Fruit fly (Drosophila melanogaster) whole organism, embryonic: Measurements from ENCODE around the gene hob.

Experiments used
- ATbp ChIP-seq: fragments of 200-800 bp; sonication (Bioruptor generic); optimal IDR thresholded peaks from 2 replicates; lab custom pipeline; 2017; ENCODE audit warnings: missing biosample characterization, mild to moderate bottlenecking, missing genetic modification characterization, missing genetic modification reagents
- Atf6 ChIP-seq: fragments of 200-800 bp; sonication (Bioruptor generic); IDR thresholded peaks from 2 replicates; pipeline ENCODE4 v1.3.6; 2022; ENCODE audit warnings: missing biosample characterization, missing genetic modification characterization
- CG1024 ChIP-seq: fragments of 200-800 bp; sonication (Bioruptor generic); IDR thresholded peaks from 2 replicates; pipeline ENCODE4 v1.3.6; 2022; ENCODE audit warnings: missing biosample characterization, missing genetic modification characterization
- CG11560 ChIP-seq: fragments of 200-800 bp; sonication (Bioruptor generic); IDR thresholded peaks from 3 replicates; pipeline ENCODE4 v1.3.6; 2022; ENCODE audit warnings: missing biosample characterization, missing genetic modification characterization
- CG11696 ChIP-seq: fragments of 200-800 bp; sonication (Bioruptor generic); IDR thresholded peaks from 2 replicates; pipeline ENCODE4 v1.3.6; 2022; ENCODE audit warnings: missing biosample characterization, missing genetic modification characterization
- CG12071 ChIP-seq: fragments of 200-800 bp; sonication (Bioruptor generic); optimal IDR thresholded peaks from 3 replicates; lab custom pipeline; 2018; ENCODE audit warnings: missing biosample characterization, mild to moderate bottlenecking, missing genetic modification characterization
- CG14014 ChIP-seq: fragments of 200-800 bp; sonication (Bioruptor generic); IDR thresholded peaks from 2 replicates; pipeline ENCODE4 v1.3.6; 2022; ENCODE audit warnings: missing biosample characterization, missing genetic modification characterization
- CG18764 ChIP-seq: fragments of 200-800 bp; sonication (Bioruptor generic); optimal IDR thresholded peaks from 3 replicates; lab custom pipeline; 2016; ENCODE audit warnings: missing biosample characterization, missing genetic modification characterization
- CG2875 ChIP-seq: fragments of 200-800 bp; sonication (Bioruptor generic); optimal IDR thresholded peaks from 2 replicates; lab custom pipeline; 2017; ENCODE audit warnings: missing biosample characterization, mild to moderate bottlenecking, missing genetic modification characterization, missing genetic modification reagents
- CG34224 ChIP-seq: fragments of 200-800 bp; sonication (Bioruptor generic); IDR thresholded peaks from 3 replicates; pipeline ENCODE4 v1.3.6; 2022; ENCODE audit warnings: missing biosample characterization, missing genetic modification characterization; ENCODE audit not compliant: partially characterized antibody
- CG4328 ChIP-seq: fragments of 200-800 bp; sonication (Bioruptor generic); optimal IDR thresholded peaks from 3 replicates; lab custom pipeline; 2017; ENCODE audit warnings: missing biosample characterization, missing genetic modification reagents, missing genetic modification characterization
- CG4404 ChIP-seq: fragments of 200-800 bp; sonication (Bioruptor generic); IDR thresholded peaks from 2 replicates; pipeline ENCODE4 v1.3.6; 2022; ENCODE audit warnings: missing biosample characterization, missing genetic modification characterization
- CG6272 ChIP-seq: fragments of 200-800 bp; sonication (Bioruptor generic); IDR thresholded peaks from 2 replicates; pipeline ENCODE4 v1.3.6; 2022; ENCODE audit warnings: missing biosample characterization, missing genetic modification characterization
- CG8359 ChIP-seq: fragments of 200-800 bp; sonication (Bioruptor generic); optimal IDR thresholded peaks from 2 replicates; lab custom pipeline; 2017; ENCODE audit warnings: missing biosample characterization, mild to moderate bottlenecking, missing genetic modification characterization, borderline replicate concordance
- CG9215 ChIP-seq: fragments of 200-800 bp; sonication (Bioruptor generic); IDR thresholded peaks from 2 replicates; pipeline ENCODE4 v1.3.6; 2022; ENCODE audit warnings: missing biosample characterization, missing genetic modification characterization
- CG9437 ChIP-seq: fragments of 200-800 bp; sonication (Bioruptor generic); optimal IDR thresholded peaks from 2 replicates; lab custom pipeline; 2018; ENCODE audit warnings: missing biosample characterization, mild to moderate bottlenecking, missing genetic modification characterization
- D ChIP-seq, 2 experiments: fragments of 200-800 bp in 1 of 2; fragments of >200 bp in 1 of 2; sonication (Bioruptor generic) in 1 of 2; optimal IDR thresholded peaks; 2 replicates in 1 of 2; 3 replicates in 1 of 2; lab custom pipeline; 2017; ENCODE audit warnings: mild to moderate bottlenecking in 1 of 2, missing biosample characterization in 1 of 2, missing genetic modification characterization in 1 of 2, missing genetic modification reagents in 1 of 2
- Dbx ChIP-seq: fragments of 200-800 bp; sonication (Bioruptor generic); IDR thresholded peaks from 3 replicates; pipeline ENCODE4 v1.3.6; 2022; ENCODE audit warnings: missing biosample characterization, missing genetic modification characterization
- Fer1 ChIP-seq: fragments of 200-800 bp; sonication (Bioruptor generic); optimal IDR thresholded peaks from 2 replicates; lab custom pipeline; 2017; ENCODE audit warnings: missing biosample characterization, mild to moderate bottlenecking, missing genetic modification characterization
- Lhr ChIP-seq: fragments of 200-800 bp; sonication (Bioruptor generic); optimal IDR thresholded peaks from 3 replicates; lab custom pipeline; 2017; ENCODE audit warnings: mild to moderate bottlenecking, missing biosample characterization, missing genetic modification reagents, missing genetic modification characterization
- MTF-1 ChIP-seq: fragments of 200-800 bp; sonication (Bioruptor generic); optimal IDR thresholded peaks from 2 replicates; lab custom pipeline; 2018; ENCODE audit warnings: missing biosample characterization, mild to moderate bottlenecking, missing genetic modification characterization, borderline replicate concordance
- Meics ChIP-seq: fragments of 200-800 bp; sonication (Bioruptor generic); optimal IDR thresholded peaks from 2 replicates; lab custom pipeline; 2017; ENCODE audit warnings: missing biosample characterization, mild to moderate bottlenecking, missing genetic modification characterization
- NC2α ChIP-seq: fragments of 200-800 bp; sonication (Bioruptor generic); optimal IDR thresholded peaks from 2 replicates; lab custom pipeline; 2016; ENCODE audit warnings: missing biosample characterization, missing genetic modification characterization
- NFAT ChIP-seq: fragments of 200-800 bp; sonication (Bioruptor generic); IDR thresholded peaks from 2 replicates; pipeline ENCODE4 v1.3.6; 2022; ENCODE audit warnings: missing biosample characterization, missing genetic modification characterization
- Side ChIP-seq: fragments of 200-800 bp; sonication (Bioruptor generic); optimal IDR thresholded peaks from 2 replicates; lab custom pipeline; 2016; ENCODE audit warnings: missing biosample characterization, missing genetic modification characterization
- Sox102F ChIP-seq: fragments of 200-800 bp; sonication (Bioruptor generic); optimal IDR thresholded peaks from 2 replicates; lab custom pipeline; 2018; ENCODE audit warnings: missing biosample characterization, mild to moderate bottlenecking, missing genetic modification characterization, moderate library complexity
- Usf ChIP-seq: fragments of 200-800 bp; sonication (Bioruptor generic); optimal IDR thresholded peaks from 2 replicates; lab custom pipeline; 2017; ENCODE audit warnings: missing genotype, missing biosample characterization, missing genetic modification characterization
- br ChIP-seq: fragments of >200 bp; optimal IDR thresholded peaks from 2 replicates; lab custom pipeline; 2017
- cg ChIP-seq: fragments of 200-800 bp; sonication (Bioruptor generic); optimal IDR thresholded peaks from 3 replicates; lab custom pipeline; 2019; ENCODE audit warnings: missing biosample characterization, mild to moderate bottlenecking, missing genetic modification characterization, moderate library complexity
- danr ChIP-seq: fragments of 200-800 bp; sonication (Bioruptor generic); IDR thresholded peaks from 2 replicates; pipeline ENCODE4 v1.3.6; 2022; ENCODE audit warnings: missing biosample characterization, missing genetic modification characterization
- dysf ChIP-seq: fragments of 200-800 bp; sonication (Bioruptor generic); IDR thresholded peaks from 3 replicates; pipeline ENCODE4 v1.3.6; 2022; ENCODE audit warnings: missing biosample characterization, missing genetic modification characterization
- fd96Cb ChIP-seq: fragments of 200-800 bp; sonication (Bioruptor generic); optimal IDR thresholded peaks from 2 replicates; lab custom pipeline; 2018; ENCODE audit warnings: missing biosample characterization, mild to moderate bottlenecking, missing genetic modification characterization, moderate library complexity
- gcm2 ChIP-seq: fragments of 200-800 bp; sonication (Bioruptor generic); optimal IDR thresholded peaks from 2 replicates; lab custom pipeline; 2016; ENCODE audit warnings: missing biosample characterization, missing genetic modification characterization
- gfzf ChIP-seq: fragments of 200-800 bp; sonication (Bioruptor generic); optimal IDR thresholded peaks from 2 replicates; lab custom pipeline; 2016; ENCODE audit warnings: missing biosample characterization, mild to moderate bottlenecking, missing genetic modification characterization, moderate library complexity
- grn ChIP-seq: fragments of 200-800 bp; sonication (Bioruptor generic); optimal IDR thresholded peaks from 3 replicates; lab custom pipeline; 2017; ENCODE audit warnings: missing biosample characterization, missing genetic modification characterization
- gsb-n ChIP-seq: fragments of 200-800 bp; sonication (Bioruptor generic); optimal IDR thresholded peaks from 3 replicates; lab custom pipeline; 2018; ENCODE audit warnings: missing biosample characterization, mild to moderate bottlenecking, missing genetic modification characterization
- hbn ChIP-seq: fragments of 200-800 bp; sonication (Bioruptor generic); IDR thresholded peaks from 2 replicates; pipeline ENCODE4 v1.3.6; 2022; ENCODE audit warnings: missing biosample characterization, missing genetic modification characterization; ENCODE audit not compliant: partially characterized antibody
- insv ChIP-seq, 2 experiments: fragments of 200-800 bp; sonication (Bioruptor generic); optimal IDR thresholded peaks; 3 replicates each; lab custom pipeline; 2016 to 2018; ENCODE audit warnings: missing biosample characterization in 2 of 2, missing genetic modification characterization in 2 of 2
- org-1 ChIP-seq: fragments of 200-800 bp; sonication (Bioruptor generic); optimal IDR thresholded peaks from 2 replicates; lab custom pipeline; 2017; ENCODE audit warnings: missing biosample characterization, missing genetic modification characterization
- p53 ChIP-seq: fragments of 200-800 bp; sonication (Bioruptor generic); optimal IDR thresholded peaks from 2 replicates; lab custom pipeline; 2016; ENCODE audit warnings: missing biosample characterization, missing genetic modification characterization
- peb ChIP-seq: fragments of 200-800 bp; sonication (Bioruptor generic); IDR thresholded peaks from 2 replicates; pipeline ENCODE4 v1.3.6; 2022; ENCODE audit warnings: missing biosample characterization, missing genetic modification characterization
- pfk ChIP-seq: fragments of 200-800 bp; sonication (Bioruptor generic); optimal IDR thresholded peaks from 2 replicates; lab custom pipeline; 2018; ENCODE audit warnings: missing biosample characterization, mild to moderate bottlenecking, missing genetic modification characterization, moderate library complexity
- repo ChIP-seq: fragments of 200-800 bp; sonication (Bioruptor generic); optimal IDR thresholded peaks from 2 replicates; lab custom pipeline; 2016; ENCODE audit warnings: missing biosample characterization, missing genetic modification characterization
- row ChIP-seq: fragments of 200-800 bp; sonication (Bioruptor generic); IDR thresholded peaks from 3 replicates; pipeline ENCODE4 v1.3.6; 2022; ENCODE audit warnings: missing biosample characterization, missing genetic modification characterization
- sim ChIP-seq: fragments of 200-800 bp; sonication (Bioruptor generic); IDR thresholded peaks from 2 replicates; pipeline ENCODE4 v1.3.6; 2022; ENCODE audit warnings: missing biosample characterization, missing genetic modification characterization
- so ChIP-seq: fragments of 200-800 bp; sonication (Bioruptor generic); IDR thresholded peaks from 3 replicates; pipeline ENCODE4 v1.3.6; 2022; ENCODE audit warnings: missing biosample characterization, missing genetic modification characterization
- tgo ChIP-seq: fragments of 200-800 bp; sonication (Bioruptor generic); IDR thresholded peaks from 3 replicates; pipeline ENCODE4 v1.3.6; 2022; ENCODE audit warnings: missing biosample characterization, missing genetic modification characterization
- unc-4 ChIP-seq: fragments of 200-800 bp; sonication (Bioruptor generic); IDR thresholded peaks from 2 replicates; pipeline ENCODE4 v1.3.6; 2022; ENCODE audit warnings: missing biosample characterization, missing genetic modification characterization; ENCODE audit not compliant: partially characterized antibody
- usp ChIP-seq: fragments of >200 bp; optimal IDR thresholded peaks from 2 replicates; lab custom pipeline; 2017; ENCODE audit warnings: missing biosample characterization, missing genetic modification characterization
- zfh2 ChIP-seq: fragments of 200-800 bp; sonication (Bioruptor generic); optimal IDR thresholded peaks from 2 replicates; lab custom pipeline; 2016; ENCODE audit warnings: missing biosample characterization, missing genetic modification characterization

hob gene

dm6 chr3L:3192912-3193311 is 25.8 kb downstream of the hob start, which contains the start of gene Hsp83 (continued):
- TF ChIP-seq row (GFP tag; lab: Robert Waterston, UW) (peak; percentile 10; the same call in 1 of the 3 replicates), CG14014 (GFP tag; lab: Robert Waterston, UW) (peak; percentile 90), NFAT (GFP tag; lab: Robert Waterston, UW) (peak; percentile 96), so (peak; percentile 95), ATbp (GFP tag; lab: Kevin White, UChicago) (peak; percentile 97), zfh2 (peak; percentile 81), Sox102F (no peak), usp (GFP tag; lab: Kevin White, UChicago) (no peak), unc-4 (peak; percentile 0; the same call in 1 of the 2 replicates), pfk (peak; percentile 92), insv (GFP tag; optimal IDR thresholded peaks at IDR 0.05; lab: Kevin White, UChicago) (peak in 1 of 2 experiments; percentile 89), Meics (GFP tag; lab: Kevin White, UChicago) (peak; percentile 99), CG11560 (tag; lab: Robert Waterston, UW) (no peak; the same call in 2 of the 3 replicates), hbn (GFP tag; lab: Robert Waterston, UW) (no peak), CG4404 (GFP tag; lab: Robert Waterston, UW) (peak; percentile 26; the same call in 1 of the 2 replicates), CG9437 (peak; percentile 91), CG2875 (GFP tag; lab: Kevin White, UChicago) (peak; percentile 97), tgo (GFP tag; lab: Robert Waterston, UW) (peak; percentile 85), CG1024 (GFP tag; lab: Robert Waterston, UW) (peak; percentile 92), gcm2 (peak; percentile 92), CG11696 (GFP tag; lab: Robert Waterston, UW) (peak; percentile 79), grn (GFP tag; lab: Kevin White, UChicago) (peak; percentile 81), CG6272 (peak; percentile 56), peb (GFP tag; lab: Robert Waterston, UW) (0 out of 2 replicates have a peak, but pooled peaks have one; percentile 62), p53 (GFP tag; lab: Kevin White, UChicago) (peak; percentile 92), sim (GFP tag; lab: Robert Waterston, UW) (peak; percentile 92), NC2α (GFP tag; lab: Kevin White, UChicago) (peak; percentile 93), danr (GFP tag; lab: Robert Waterston, UW) (peak; percentile 63), CG4328 (GFP tag; lab: Kevin White, UChicago) (peak; percentile 99), CG8359 (GFP tag; lab: Kevin White, UChicago) (peak; percentile 93), repo (peak; percentile 94), Side (GFP tag; lab: Kevin White, UChicago) (peak; percentile 98), Lhr (GFP tag; lab: Kevin White, UChicago) (peak; percentile 91), gsb-n (tag; lab: Kevin White, UChicago) (peak; percentile 85), D (optimal IDR thresholded peaks at IDR 0.05; lab: Kevin White, UChicago) (no peak), D (GFP tag; optimal IDR thresholded peaks at IDR 0.05; lab: Kevin White, UChicago) (peak; percentile 95), br (no peak), CG34224 (GFP tag; lab: Robert Waterston, UW) (no peak; the same call in 1 of the 3 replicates), Dbx (peak; percentile 95), CG12071 (GFP tag; lab: Kevin White, UChicago) (peak; percentile 99), dysf (GFP tag; lab: Robert Waterston, UW) (peak; percentile 89), CG18764 (GFP tag; lab: Kevin White, UChicago) (peak; percentile 93), Usf (peak; percentile 65), fd96Cb (tag; lab: Kevin White, UChicago) (peak; percentile 63), gfzf (peak; percentile 23), MTF-1 (GFP tag; lab: Kevin White, UChicago) (peak; percentile 99), CG9215 (GFP tag; lab: Robert Waterston, UW) (peak; percentile 60), Atf6 (GFP tag; lab: Robert Waterston, UW) (peak; percentile 95), cg (GFP tag; lab: Kevin White, UChicago) (no peak), Fer1 (GFP tag; lab: Kevin White, UChicago) (peak; percentile 100), org-1 (GFP tag; lab: Kevin White, UChicago) (peak; percentile 95)
